Fruit fly (Drosophila melanogaster) whole organism: Measurements from ENCODE around the gene CG7806.

Source experiments
- CG8478 ChIP-seq: fragments of >200 bp; optimal IDR thresholded peaks from 2 replicates; lab custom pipeline; 2018; ENCODE audit warnings: inconsistent platforms
- Dll ChIP-seq: fragments of >200 bp; optimal IDR thresholded peaks from 2 replicates; lab custom pipeline; 2017
- EcR ChIP-seq, 2 experiments: fragments of >200 bp; optimal IDR thresholded peaks; 2 replicates each; lab custom pipeline; 2017; ENCODE audit warnings: missing biosample characterization in 2 of 2, missing genetic modification characterization in 2 of 2, missing genetic modification reagents in 2 of 2
- pan ChIP-seq: fragments of >200 bp; optimal IDR thresholded peaks from 2 replicates; lab custom pipeline; 2017
- psq ChIP-seq: fragments of >200 bp; optimal IDR thresholded peaks from 2 replicates; lab custom pipeline; 2017
- usp ChIP-seq: fragments of >200 bp; optimal IDR thresholded peaks from 2 replicates; lab custom pipeline; 2017; ENCODE audit warnings: missing biosample characterization, missing genetic modification characterization, mixed read lengths

- no peak for TF ChIP-seq psq (lab: Kevin White, UChicago)
- no peak for TF ChIP-seq Dll (lab: Kevin White, UChicago)
- TF ChIP-seq pan = no peak
- TF ChIP-seq CG8478 (lab: Kevin White, UChicago) = no peak
- no peak for TF ChIP-seq usp (GFP tag; lab: Kevin White, UChicago)
- peak in 1 of 2 experiments; percentile 47 for TF ChIP-seq EcR (GFP tag; optimal IDR thresholded peaks at IDR 0.05; lab: Kevin White, UChicago)
Measured at dm6 chr2L:8279400-8280065, 31.7 kb upstream of the CG7806 start.
